Worm (Caenorhabditis elegans) whole organism, L3 larva: ENCODE measurements around the gene W07G4.2.

Experiments used
- R02D3.7 ChIP-seq: fragments of 150-350 bp; optimal IDR thresholded peaks from 2 replicates; lab custom pipeline; 2014; ENCODE audit warnings: missing biosample characterization, missing genetic modification characterization
- ZK546.5 ChIP-seq: sonication (generic microtip); optimal IDR thresholded peaks from 2 replicates; lab custom pipeline; 2017; ENCODE audit warnings: missing biosample characterization, missing genetic modification characterization
- ama-1 ChIP-seq: fragments of 150-350 bp; optimal IDR thresholded peaks from 2 replicates; lab custom pipeline; 2018
- ceh-16 ChIP-seq: sonication (generic microtip); optimal IDR thresholded peaks from 2 replicates; lab custom pipeline; 2017; ENCODE audit warnings: missing biosample characterization, missing genetic modification characterization
- ceh-28 ChIP-seq: fragments of 150-350 bp; optimal IDR thresholded peaks from 2 replicates; lab custom pipeline; 2014; ENCODE audit warnings: missing biosample characterization, missing genetic modification reagents, missing genetic modification characterization
- ceh-82 ChIP-seq: fragments of 150-350 bp; optimal IDR thresholded peaks from 2 replicates; lab custom pipeline; 2014; ENCODE audit warnings: missing biosample characterization, missing genetic modification characterization
- ceh-9 ChIP-seq: sonication (generic microtip); optimal IDR thresholded peaks from 2 replicates; lab custom pipeline; 2018; ENCODE audit warnings: missing biosample characterization, missing genetic modification characterization
- daf-12 ChIP-seq: fragments of 150-350 bp; optimal IDR thresholded peaks from 2 replicates; lab custom pipeline; 2014; ENCODE audit warnings: missing biosample characterization, missing genetic modification reagents, missing genetic modification characterization
- egl-5 ChIP-seq: fragments of 150-350 bp; optimal IDR thresholded peaks from 2 replicates; lab custom pipeline; 2017; ENCODE audit warnings: missing biosample characterization, missing genetic modification reagents, missing genetic modification characterization, inconsistent platforms
- elt-1 ChIP-seq: fragments of 150-350 bp; optimal IDR thresholded peaks from 2 replicates; lab custom pipeline; 2014; ENCODE audit warnings: missing biosample characterization, missing genetic modification characterization
- elt-2 ChIP-seq: sonication (generic microtip); optimal IDR thresholded peaks from 2 replicates; lab custom pipeline; 2016; ENCODE audit warnings: missing genetic modification reagents, mild to moderate bottlenecking, missing genetic modification characterization, missing compliant biosample characterization
- elt-3 ChIP-seq, 3 experiments: fragments of 150-350 bp in 1 of 3; sonication (generic microtip) in 2 of 3; optimal IDR thresholded peaks; 2 replicates in 2 of 3; 4 replicates in 1 of 3; lab custom pipeline; 2014 to 2017; ENCODE audit warnings: missing biosample characterization in 3 of 3, missing genetic modification characterization in 3 of 3
- eor-1 ChIP-seq, 2 experiments: fragments of 150-350 bp; optimal IDR thresholded peaks; 2 replicates each; lab custom pipeline; 2014 to 2018; ENCODE audit warnings: missing biosample characterization in 2 of 2, missing genetic modification characterization in 2 of 2
- fkh-2 ChIP-seq: fragments of 150-350 bp; optimal IDR thresholded peaks from 2 replicates; lab custom pipeline; 2014; ENCODE audit warnings: missing biosample characterization, missing genetic modification reagents, missing genetic modification characterization
- jun-1 ChIP-seq: fragments of 150-350 bp; optimal IDR thresholded peaks from 2 replicates; lab custom pipeline; 2014; ENCODE audit warnings: missing biosample characterization, missing genetic modification reagents, missing genetic modification characterization
- lin-39 ChIP-seq: fragments of 150-350 bp; optimal IDR thresholded peaks from 2 replicates; lab custom pipeline; 2018; ENCODE audit warnings: missing biosample characterization, missing genetic modification reagents, missing genetic modification characterization
- lsy-12 ChIP-seq: sonication (generic microtip); optimal IDR thresholded peaks from 2 replicates; lab custom pipeline; 2016; ENCODE audit warnings: mild to moderate bottlenecking, missing genetic modification characterization, missing compliant biosample characterization
- mdl-1 ChIP-seq: fragments of 150-350 bp; optimal IDR thresholded peaks from 2 replicates; lab custom pipeline; 2014; ENCODE audit warnings: missing biosample characterization, missing genetic modification characterization
- mml-1 ChIP-seq: fragments of 150-350 bp; sonication (generic microtip); optimal IDR thresholded peaks from 3 replicates; lab custom pipeline; 2014; ENCODE audit warnings: missing biosample characterization, missing genetic modification characterization
- nfya-1 ChIP-seq: sonication (generic microtip); optimal IDR thresholded peaks from 2 replicates; lab custom pipeline; 2017; ENCODE audit warnings: missing genetic modification characterization, mild to moderate bottlenecking, missing compliant biosample characterization, antibody characterized with exemption, moderate library complexity; ENCODE audit not compliant: insufficient read depth
- nhr-11 ChIP-seq: fragments of 150-350 bp; optimal IDR thresholded peaks from 2 replicates; lab custom pipeline; 2014; ENCODE audit warnings: missing biosample characterization, missing genetic modification characterization
- nhr-12 ChIP-seq: fragments of 150-350 bp; optimal IDR thresholded peaks from 2 replicates; lab custom pipeline; 2014; ENCODE audit warnings: missing biosample characterization, missing genetic modification characterization
- nhr-23 ChIP-seq: fragments of 150-350 bp; optimal IDR thresholded peaks from 2 replicates; lab custom pipeline; 2014; ENCODE audit warnings: missing biosample characterization, missing genetic modification reagents, missing genetic modification characterization
- nhr-237 ChIP-seq: fragments of 150-350 bp; optimal IDR thresholded peaks from 2 replicates; lab custom pipeline; 2014; ENCODE audit warnings: missing biosample characterization, missing genetic modification characterization
- nhr-25 ChIP-seq: sonication (generic microtip); optimal IDR thresholded peaks from 2 replicates; lab custom pipeline; 2017; ENCODE audit warnings: missing biosample characterization, missing genetic modification characterization
- nhr-43 ChIP-seq: sonication (generic microtip); optimal IDR thresholded peaks from 2 replicates; lab custom pipeline; 2016; ENCODE audit warnings: mild to moderate bottlenecking, missing genetic modification characterization, missing compliant biosample characterization; ENCODE audit not compliant: poor library complexity, severe bottlenecking
- nhr-67 ChIP-seq: fragments of 150-350 bp; optimal IDR thresholded peaks from 2 replicates; lab custom pipeline; 2014; ENCODE audit warnings: missing biosample characterization, missing genetic modification characterization
- nhr-76 ChIP-seq: fragments of 150-350 bp; sonication (generic microtip); optimal IDR thresholded peaks from 5 replicates; lab custom pipeline; 2014; ENCODE audit warnings: missing biosample characterization, missing genetic modification characterization
- nhr-77 ChIP-seq: fragments of 150-350 bp; optimal IDR thresholded peaks from 2 replicates; lab custom pipeline; 2014; ENCODE audit warnings: missing biosample characterization, missing genetic modification characterization
- pha-4 ChIP-seq: fragments of 150-350 bp; optimal IDR thresholded peaks from 2 replicates; lab custom pipeline; 2014; ENCODE audit warnings: missing biosample characterization, missing genetic modification reagents, missing genetic modification characterization
- pqm-1 ChIP-seq: fragments of 150-350 bp; optimal IDR thresholded peaks from 2 replicates; lab custom pipeline; 2017; ENCODE audit warnings: missing biosample characterization, missing genetic modification characterization, inconsistent platforms
- skn-1 ChIP-seq: fragments of 150-350 bp; optimal IDR thresholded peaks from 2 replicates; lab custom pipeline; 2014; ENCODE audit warnings: missing biosample characterization, missing genetic modification characterization
- tbx-2 ChIP-seq: sonication (generic microtip); optimal IDR thresholded peaks from 2 replicates; lab custom pipeline; 2016; ENCODE audit warnings: mild to moderate bottlenecking, missing genetic modification characterization, missing compliant biosample characterization
- unc-39 ChIP-seq: sonication (generic microtip); optimal IDR thresholded peaks from 4 replicates; lab custom pipeline; 2017; ENCODE audit warnings: missing biosample characterization, missing genetic modification characterization
- unc-62 ChIP-seq: fragments of 150-350 bp; sonication (generic microtip); optimal IDR thresholded peaks from 4 replicates; lab custom pipeline; 2014; ENCODE audit warnings: missing biosample characterization, missing genetic modification reagents, missing genetic modification characterization
- zag-1 ChIP-seq: fragments of 150-350 bp; optimal IDR thresholded peaks from 2 replicates; lab custom pipeline; 2014; ENCODE audit warnings: missing biosample characterization, missing genetic modification characterization

Gene W07G4.2

ce11 chrV:13082442-13083126 lies 46.2 kb upstream of the W07G4.2 start, which contains the start of gene C34B4.2:
TSS of gene C34B4.2 (plus strand) at chrV:13083055.
- TF ChIP-seq ama-1 = peak; percentile 29
- TF ChIP-seq nhr-77 = no peak
- no peak for TF ChIP-seq ceh-82 (tag; lab: Kevin White, UChicago)
- TF ChIP-seq nhr-43 = peak; percentile 5
- TF ChIP-seq pqm-1 (tag; lab: Kevin White, UChicago) = peak; percentile 27
- TF ChIP-seq elt-2 (tag; lab: Kevin White, UChicago) = peak; percentile 88
- TF ChIP-seq ZK546.5 (tag; lab: Kevin White, UChicago) = no peak
- peak; percentile 96 for TF ChIP-seq pha-4 (tag; lab: Kevin White, UChicago)
- TF ChIP-seq elt-1 (tag; lab: Kevin White, UChicago) = peak; percentile 16
- TF ChIP-seq lin-39 (tag; lab: Kevin White, UChicago) = peak; percentile 77
- no peak for TF ChIP-seq nhr-12 (tag; lab: Kevin White, UChicago)
- peak; percentile 53 for TF ChIP-seq tbx-2 (tag; lab: Kevin White, UChicago)
- peak; percentile 13 for TF ChIP-seq lsy-12 (tag; lab: Kevin White, UChicago)
- TF ChIP-seq egl-5 (tag; lab: Kevin White, UChicago) = no peak
- TF ChIP-seq jun-1 (tag; lab: Kevin White, UChicago) = peak; percentile 4
- no peak for TF ChIP-seq ceh-9 (tag; lab: Kevin White, UChicago)
- peak; percentile 60 for TF ChIP-seq nfya-1 (tag; lab: Kevin White, UChicago)
- peak; percentile 63 for TF ChIP-seq nhr-11 (tag; lab: Kevin White, UChicago)

DNA sequence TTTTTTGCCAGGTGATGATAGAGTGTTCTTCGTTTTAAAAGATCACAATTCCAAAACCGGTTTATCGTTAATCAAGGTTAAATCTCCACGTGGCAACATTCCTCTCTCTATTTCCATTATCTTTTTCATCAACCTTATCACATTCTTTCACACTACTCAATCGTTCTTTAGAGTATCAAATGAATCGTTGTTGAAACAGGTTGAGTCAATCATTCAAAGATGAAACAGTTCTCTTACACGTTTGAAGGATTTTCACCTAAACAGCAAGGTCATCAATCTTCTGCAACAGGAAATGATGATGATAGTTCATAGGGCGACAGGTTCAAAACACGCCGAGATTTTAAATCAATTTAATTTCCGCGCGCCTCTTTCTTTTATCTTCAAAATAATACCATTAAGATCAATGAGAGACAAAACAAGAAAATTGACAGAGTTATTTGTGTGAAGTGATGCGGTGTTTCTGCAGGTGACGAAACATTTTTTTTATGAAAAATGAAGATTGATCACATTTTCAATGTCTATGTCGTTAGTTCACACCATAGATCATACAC lies 44.9 kb upstream of the W07G4.2 start:
- TF ChIP-seq elt-1 (tag; lab: Kevin White, UChicago) (peak; percentile 91), R02D3.7 (tag; lab: Kevin White, UChicago) (peak; percentile 18), nhr-23 (peak; percentile 97), ceh-16 (no peak), mdl-1 (tag; lab: Kevin White, UChicago) (peak; percentile 84), lsy-12 (tag; lab: Kevin White, UChicago) (peak; percentile 62), nhr-25 (tag; lab: Kevin White, UChicago) (peak; percentile 99), nhr-67 (tag; lab: Kevin White, UChicago) (no peak), nhr-77 (peak; percentile 19), zag-1 (tag; lab: Kevin White, UChicago) (no peak), elt-3 (tag; optimal IDR thresholded peaks at IDR 0.05; lab: Kevin White, UChicago) (peak; percentile 39 to 80 (median 78)), pqm-1 (tag; lab: Kevin White, UChicago) (peak; percentile 64), nhr-11 (tag; lab: Kevin White, UChicago) (no peak), tbx-2 (tag; lab: Kevin White, UChicago) (peak; percentile 64), unc-62 (peak; percentile 55), nhr-43 (peak; percentile 97), jun-1 (tag; lab: Kevin White, UChicago) (peak; percentile 79), nhr-76 (tag; lab: Kevin White, UChicago) (peak; percentile 3), elt-2 (tag; lab: Kevin White, UChicago) (peak; percentile 66), ceh-28 (peak; percentile 52), ceh-82 (tag; lab: Kevin White, UChicago) (no peak), mml-1 (tag; lab: Kevin White, UChicago) (no peak)

- TF ChIP-seq jun-1 (tag; lab: Kevin White, UChicago) = no peak
- TF ChIP-seq elt-1 (tag; lab: Kevin White, UChicago) = no peak
These were observed 39.1 kb upstream of the W07G4.2 start for ce11 chrV:13075432-13075831.

DNA sequence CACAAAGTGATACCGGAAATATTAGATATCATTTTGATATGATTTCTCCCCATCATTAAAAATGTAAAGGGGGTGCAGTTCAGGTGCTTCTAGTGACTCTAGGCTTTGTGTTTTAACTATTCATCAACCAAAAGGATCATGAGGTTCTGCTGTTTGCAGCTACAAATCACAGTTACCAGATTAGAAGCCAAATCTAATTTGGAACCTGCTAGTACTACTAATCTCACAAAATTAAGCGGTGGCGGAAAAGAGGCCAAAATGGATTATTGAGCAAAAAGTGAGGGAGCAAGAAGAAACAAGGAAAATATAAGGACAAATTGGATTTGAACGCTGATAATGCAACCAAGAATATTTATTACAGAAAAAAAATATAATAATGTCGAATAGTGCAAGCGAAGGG lies 37.8 kb upstream of the W07G4.2 start:
- TF ChIP-seq eor-1 (tag; optimal IDR thresholded peaks at IDR 0.05; lab: Kevin White, UChicago) (no peak), mml-1 (tag; lab: Kevin White, UChicago) (no peak), nhr-237 (tag; lab: Kevin White, UChicago) (no peak), tbx-2 (tag; lab: Kevin White, UChicago) (no peak), ceh-9 (tag; lab: Kevin White, UChicago) (no peak), nhr-25 (tag; lab: Kevin White, UChicago) (no peak), ceh-16 (no peak), nhr-23 (no peak), lsy-12 (tag; lab: Kevin White, UChicago) (no peak), unc-39 (tag; lab: Kevin White, UChicago) (no peak), pqm-1 (tag; lab: Kevin White, UChicago) (no peak), nhr-67 (tag; lab: Kevin White, UChicago) (no peak), daf-12 (tag; lab: Kevin White, UChicago) (no peak), fkh-2 (tag; lab: Kevin White, UChicago) (no peak), skn-1 (tag; lab: Kevin White, UChicago) (no peak)
